Fruit fly (Drosophila melanogaster) whole organism: ENCODE data around the gene CG1910.

Experiments used
- CG8478 ChIP-seq: fragments of >200 bp; optimal IDR thresholded peaks from 2 replicates; lab custom pipeline; 2018; ENCODE audit warnings: inconsistent platforms
- Dll ChIP-seq: fragments of >200 bp; optimal IDR thresholded peaks from 2 replicates; lab custom pipeline; 2017
- EcR ChIP-seq, 2 experiments: fragments of >200 bp; optimal IDR thresholded peaks; 2 replicates each; lab custom pipeline; 2017; ENCODE audit warnings: missing biosample characterization in 2 of 2, missing genetic modification characterization in 2 of 2, missing genetic modification reagents in 2 of 2
- psq ChIP-seq: fragments of >200 bp; optimal IDR thresholded peaks from 2 replicates; lab custom pipeline; 2017

DNA sequence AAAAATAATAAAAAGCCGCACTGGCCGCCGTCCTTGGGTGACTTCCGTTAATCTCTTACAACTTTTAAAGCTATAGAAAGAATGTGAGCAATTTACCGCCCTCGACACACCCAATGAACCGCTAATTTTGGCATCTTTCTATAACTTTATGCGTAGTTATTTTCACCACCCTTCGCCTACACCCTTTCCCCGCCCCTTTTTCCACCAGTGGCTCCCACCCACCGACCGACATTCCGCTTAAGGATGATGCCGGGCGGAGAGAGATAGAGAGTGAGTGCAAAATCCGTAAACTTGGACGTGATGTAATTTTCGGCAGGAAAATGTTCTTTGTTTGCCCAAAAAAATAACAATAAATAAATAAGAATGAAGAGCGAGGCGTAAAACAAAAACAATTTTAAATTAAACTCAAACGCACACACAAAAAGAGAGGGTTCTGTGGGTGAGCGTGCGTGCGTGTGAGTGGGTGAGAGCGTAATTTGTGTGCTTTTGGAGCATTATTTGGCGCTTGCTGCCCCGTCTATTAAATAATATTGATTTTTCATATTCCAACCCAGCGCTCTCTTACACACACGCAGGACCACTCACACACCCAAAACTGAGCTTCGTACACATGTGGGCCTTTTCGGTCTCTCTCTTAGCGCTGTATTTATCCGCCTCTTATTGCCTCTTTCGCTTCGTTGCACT is 30.2 kb downstream of the CG1910 start:
- peak; percentile 77 for TF ChIP-seq Dll (lab: Kevin White, UChicago)
- no peak for TF ChIP-seq EcR (GFP tag; optimal IDR thresholded peaks at IDR 0.05; lab: Kevin White, UChicago)
- no peak for TF ChIP-seq psq
- TF ChIP-seq CG8478 (lab: Kevin White, UChicago), result no peak
